Fruit fly (Drosophila melanogaster): Measurements from ENCODE around the gene TTLL4B.

TTLL4B gene

DNA sequence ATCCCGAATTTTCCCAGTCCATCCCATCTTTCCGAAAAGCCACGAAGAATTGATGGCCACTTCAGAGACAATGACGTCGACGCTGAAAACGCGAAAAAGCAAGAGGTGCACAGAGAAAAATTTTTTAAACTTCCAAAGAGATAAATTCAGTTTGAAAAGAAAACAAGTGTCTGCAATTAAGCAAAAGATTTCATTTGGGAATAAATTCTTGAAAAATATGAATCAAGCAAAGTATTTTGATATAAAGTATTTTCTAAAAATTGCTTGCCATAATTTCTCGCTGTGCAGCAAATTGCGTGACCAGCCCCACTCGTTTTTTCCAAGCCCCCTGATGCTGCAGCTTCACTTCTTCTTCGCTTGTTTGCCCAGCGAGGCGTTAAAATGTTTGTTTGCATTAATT lies 19.7 kb downstream of the TTLL4B start:
- TF ChIP-seq CG8478 (optimal IDR thresholded peaks at IDR 0.05) = no peak
- TF ChIP-seq CTCF (optimal IDR thresholded peaks at IDR 0.05) = no peak

dm6 chr2L:3883939-3884338 lies 21.5 kb downstream of the TTLL4B start:
- TF ChIP-seq CTCF (optimal IDR thresholded peaks at IDR 0.05) = no peak
- no peak for TF ChIP-seq CG8478 (optimal IDR thresholded peaks at IDR 0.05)

- TF ChIP-seq CTCF (optimal IDR thresholded peaks at IDR 0.05) (no peak), CG8478 (optimal IDR thresholded peaks at IDR 0.05) (no peak)
Observed at dm6 chr2L:3888173-3888572, 25.7 kb downstream of the TTLL4B start.

DNA sequence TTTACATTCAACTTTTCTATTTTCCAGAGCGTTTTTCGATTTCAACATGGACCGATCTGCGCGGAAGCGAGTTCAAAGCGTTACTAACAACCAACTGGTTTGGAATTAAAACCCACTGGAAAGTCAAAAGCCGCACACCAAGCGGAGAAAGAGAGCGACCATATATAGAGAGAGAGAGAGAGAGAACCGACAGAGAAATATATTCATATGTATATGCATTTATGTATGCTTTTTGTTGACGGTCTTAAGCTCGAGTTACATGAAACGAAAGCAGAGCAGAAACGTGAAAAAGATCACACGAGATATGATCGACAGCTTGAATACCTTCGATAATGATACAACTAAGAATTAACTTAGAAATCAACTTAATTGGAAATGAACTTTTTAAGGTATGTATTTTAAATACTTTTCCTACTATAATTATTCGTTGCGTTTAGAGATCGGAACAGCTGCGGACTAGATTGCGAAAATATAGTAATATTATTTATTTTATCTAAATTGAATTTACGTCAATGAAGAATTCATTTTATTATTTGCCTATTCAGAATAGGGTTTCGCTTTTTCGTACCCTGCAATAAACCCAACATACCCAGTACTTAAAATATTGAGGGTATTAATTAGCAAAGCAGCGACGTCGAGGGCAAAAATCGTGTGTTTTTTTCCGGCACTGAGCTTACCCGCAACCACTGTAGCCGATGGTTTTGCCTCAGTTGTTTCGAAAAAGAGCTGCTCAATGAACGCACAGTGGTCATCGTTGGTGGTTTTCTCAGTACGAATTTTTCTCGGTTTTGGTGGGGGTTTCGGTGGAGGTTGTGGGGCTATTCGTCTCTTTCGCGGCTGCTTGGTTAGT lies 26.5 kb downstream of the TTLL4B start:
- TF ChIP-seq CTCF (optimal IDR thresholded peaks at IDR 0.05) (no peak), CG8478 (optimal IDR thresholded peaks at IDR 0.05) (no peak)

DNA sequence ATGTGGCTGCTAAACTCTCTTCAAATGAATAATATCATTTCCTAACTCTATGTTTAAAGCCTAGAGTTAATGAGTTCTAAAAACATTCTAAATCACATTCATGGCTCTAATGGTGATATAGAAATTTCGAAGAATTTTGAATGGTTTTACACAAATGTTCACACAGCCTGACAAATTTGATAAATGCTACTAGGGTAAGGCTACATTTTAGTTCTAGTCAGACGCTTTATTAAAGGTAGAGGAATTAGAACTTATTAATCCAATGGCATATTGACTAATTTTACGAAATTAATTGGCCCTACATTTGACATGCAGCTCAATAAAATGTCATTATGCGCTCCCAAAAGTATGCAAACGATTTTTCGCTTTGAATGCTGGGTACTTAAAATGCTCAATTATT lies 27.4 kb downstream of the TTLL4B start:
- TF ChIP-seq CTCF (optimal IDR thresholded peaks at IDR 0.05) (peak; percentile 1 to 3), CG8478 (optimal IDR thresholded peaks at IDR 0.05) (no peak)

- TF ChIP-seq CTCF (optimal IDR thresholded peaks at IDR 0.05) = peak; percentile 80 to 85
- no peak for TF ChIP-seq CG8478 (optimal IDR thresholded peaks at IDR 0.05)
Observed at dm6 chr2L:3893331-3893730, 30.9 kb downstream of the TTLL4B start.

dm6 chr2L:3895951-3896833 lies 33.7 kb downstream of the TTLL4B start:
- TF ChIP-seq CG8478 (optimal IDR thresholded peaks at IDR 0.05) = no peak
- TF ChIP-seq CTCF (optimal IDR thresholded peaks at IDR 0.05) = no peak

dm6 chr2L:3896834-3897143 lies 34.3 kb downstream of the TTLL4B start:
- no peak for TF ChIP-seq CTCF (optimal IDR thresholded peaks at IDR 0.05)
- no peak for TF ChIP-seq CG8478 (optimal IDR thresholded peaks at IDR 0.05)

- TF ChIP-seq CG8478 (optimal IDR thresholded peaks at IDR 0.05) (no peak), CTCF (optimal IDR thresholded peaks at IDR 0.05) (no peak)
Observed at dm6 chr2L:3897529-3897928, 35.1 kb downstream of the TTLL4B start.

DNA sequence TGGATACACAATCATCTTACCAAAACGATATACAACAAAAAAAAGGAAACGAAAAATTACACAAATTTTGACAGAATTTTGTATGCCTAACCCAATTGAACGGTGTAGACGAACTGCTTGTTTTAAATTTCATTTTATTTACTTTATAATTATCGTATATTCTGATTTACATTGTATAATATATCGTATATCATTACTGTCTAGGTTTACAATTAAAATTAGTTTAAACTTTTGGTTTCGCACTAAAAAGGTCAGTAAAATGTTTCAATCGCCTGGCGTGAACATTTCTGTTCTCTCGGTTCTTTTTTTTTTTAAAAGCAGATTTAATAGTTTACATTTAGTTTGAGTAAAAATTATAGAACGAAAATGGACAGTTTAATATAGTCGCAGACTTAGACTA lies 40.3 kb downstream of the TTLL4B start, which contains the start of gene capu:
capu (minus strand) TSS at position 101 of the 400 bp plus-strand sequence.
- TF ChIP-seq CTCF (optimal IDR thresholded peaks at IDR 0.05) (no peak), CG8478 (optimal IDR thresholded peaks at IDR 0.05) (no peak)

DNA sequence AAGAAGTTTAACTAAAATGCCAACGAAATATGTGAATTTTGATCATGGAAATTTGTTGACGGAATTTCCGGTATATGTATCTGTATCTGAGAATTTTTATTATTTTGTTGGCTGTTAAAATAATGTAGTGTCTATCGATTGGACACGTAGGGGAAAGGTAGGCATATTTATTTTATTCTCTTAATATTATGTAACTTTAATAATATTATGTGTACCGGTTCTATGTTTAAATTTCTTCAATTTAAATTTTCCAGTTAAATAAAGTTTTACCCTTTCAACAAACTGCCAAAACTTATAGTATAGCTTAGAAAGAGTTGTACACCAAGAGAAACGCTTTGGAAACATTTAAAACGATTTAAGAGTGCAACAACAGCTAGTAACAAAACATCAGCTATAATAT lies 51.7 kb downstream of the TTLL4B start, which contains the start of gene Fpgs2:
Fpgs2 (minus strand) TSS at position 101 of the 400 bp plus-strand sequence.
- no peak for TF ChIP-seq CG8478 (optimal IDR thresholded peaks at IDR 0.05)

dm6 chr2L:3914655-3915054 lies 52.2 kb downstream of the TTLL4B start:
- no peak for TF ChIP-seq CTCF (optimal IDR thresholded peaks at IDR 0.05)
- TF ChIP-seq CG8478 (optimal IDR thresholded peaks at IDR 0.05) = no peak

DNA sequence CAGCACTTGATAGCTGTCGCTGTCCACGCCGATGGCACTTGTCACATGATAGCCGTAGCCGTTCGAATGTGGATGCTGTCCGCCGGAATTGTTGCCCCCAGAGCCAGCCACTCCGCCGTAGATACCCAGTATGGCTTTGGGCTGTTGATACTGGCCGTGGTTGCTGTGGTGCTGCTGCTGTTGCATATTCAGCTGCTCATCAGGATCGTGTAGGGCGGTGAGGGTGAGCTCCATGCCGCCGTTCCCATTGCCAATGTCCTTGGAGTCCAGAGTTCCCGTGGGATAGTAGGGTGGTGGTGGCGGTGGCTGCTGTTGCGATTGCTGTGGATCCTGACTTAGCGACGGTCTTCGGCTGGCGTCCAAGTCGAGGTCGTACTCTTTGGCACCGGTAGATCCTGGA lies 54.4 kb downstream of the TTLL4B start:
- TF ChIP-seq CTCF (optimal IDR thresholded peaks at IDR 0.05) = no peak
- no peak for TF ChIP-seq CG8478 (optimal IDR thresholded peaks at IDR 0.05)

Measured in S2 (cell line).